Worm (Caenorhabditis elegans): Measurements from ENCODE around the gene crb-1.

- TF ChIP-seq nhr-76 (tag; optimal IDR thresholded peaks at IDR 0.05) (no peak), skn-1 (tag; optimal IDR thresholded peaks at IDR 0.05) (peak; percentile 62), snpc-4 (tag; optimal IDR thresholded peaks at IDR 0.05) (peak; percentile 65), unc-62 (GFP tag; optimal IDR thresholded peaks at IDR 0.05) (no peak), ama-1 (optimal IDR thresholded peaks at IDR 0.05) (no peak), nhr-12 (tag; optimal IDR thresholded peaks at IDR 0.05) (no peak), unc-39 (tag; optimal IDR thresholded peaks at IDR 0.05) (no peak), ceh-16 (tag; optimal IDR thresholded peaks at IDR 0.05) (no peak), lin-15B (tag; optimal IDR thresholded peaks at IDR 0.05) (peak; percentile 27), nhr-11 (tag; optimal IDR thresholded peaks at IDR 0.05) (no peak), jun-1 (tag; optimal IDR thresholded peaks at IDR 0.05) (peak; percentile 25), aly-2 (tag; optimal IDR thresholded peaks at IDR 0.05) (no peak)
Measured at ce11 chrX:17451410-17451809, 37.6 kb upstream of the crb-1 start, which contains the start of gene C36E6.2.

All from whole organism, L3 larva.